Fruit fly (Drosophila melanogaster) whole organism, prepupa: ENCODE measurements around the gene Dph2.

Source experiments
- Blimp-1 ChIP-seq: fragments of 200-800 bp; sonication (Bioruptor generic); optimal IDR thresholded peaks from 3 replicates; lab custom pipeline; 2017; ENCODE audit warnings: missing biosample characterization, missing genetic modification characterization, mild to moderate bottlenecking, moderate library complexity, missing genetic modification reagents
- CG15336 ChIP-seq: fragments of 200-800 bp; sonication (Bioruptor generic); IDR thresholded peaks from 2 replicates; pipeline ENCODE4 v1.3.6; 2022; ENCODE audit warnings: missing biosample characterization, missing genetic modification characterization
- CG1621 ChIP-seq: fragments of 200-800 bp; sonication (Bioruptor generic); optimal IDR thresholded peaks from 3 replicates; lab custom pipeline; 2018; ENCODE audit warnings: missing biosample characterization, mild to moderate bottlenecking, missing genetic modification characterization
- CG3032 ChIP-seq: fragments of 200-800 bp; optimal IDR thresholded peaks from 2 replicates; lab custom pipeline; 2019; ENCODE audit warnings: missing biosample characterization, mild to moderate bottlenecking, missing genetic modification characterization, moderate library complexity
- CG32006 ChIP-seq: fragments of 200-800 bp; sonication (Bioruptor generic); optimal IDR thresholded peaks from 3 replicates; lab custom pipeline; 2017; ENCODE audit warnings: missing biosample characterization, mild to moderate bottlenecking, missing genetic modification characterization
- CG34406 ChIP-seq: fragments of 200-800 bp; sonication (Bioruptor generic); optimal IDR thresholded peaks from 3 replicates; lab custom pipeline; 2016; ENCODE audit warnings: missing biosample characterization, missing genetic modification characterization
- CG3919 ChIP-seq: fragments of 200-800 bp; sonication (Bioruptor generic); optimal IDR thresholded peaks from 3 replicates; lab custom pipeline; 2016; ENCODE audit warnings: missing biosample characterization, missing genetic modification characterization
- CG6163 ChIP-seq: fragments of 200-800 bp; sonication (Bioruptor generic); IDR thresholded peaks from 3 replicates; pipeline ENCODE4 v1.3.6; 2022; ENCODE audit warnings: missing biosample characterization, missing genetic modification characterization
- CG6276 ChIP-seq: fragments of 200-800 bp; sonication (Bioruptor generic); optimal IDR thresholded peaks from 2 replicates; lab custom pipeline; 2017; ENCODE audit warnings: missing biosample characterization, mild to moderate bottlenecking, missing genetic modification characterization
- CG6854 ChIP-seq: fragments of 200-800 bp; sonication (Bioruptor generic); optimal IDR thresholded peaks from 2 replicates; lab custom pipeline; 2017; ENCODE audit warnings: missing biosample characterization, mild to moderate bottlenecking, missing genetic modification characterization
- CG8319 ChIP-seq: fragments of 200-800 bp; sonication (Bioruptor generic); optimal IDR thresholded peaks from 3 replicates; lab custom pipeline; 2016; ENCODE audit warnings: missing biosample characterization, missing genetic modification characterization
- CG8632 ChIP-seq: fragments of 200-800 bp; sonication (Bioruptor generic); optimal IDR thresholded peaks from 3 replicates; lab custom pipeline; 2016; ENCODE audit warnings: missing biosample characterization, missing genetic modification characterization
- CG9139 ChIP-seq: fragments of 200-800 bp; sonication (Bioruptor generic); optimal IDR thresholded peaks from 3 replicates; lab custom pipeline; 2017; ENCODE audit warnings: missing biosample characterization, mild to moderate bottlenecking, missing genetic modification characterization
- Eip75B ChIP-seq: fragments of 200-800 bp; sonication (Bioruptor generic); optimal IDR thresholded peaks from 3 replicates; lab custom pipeline; 2016; ENCODE audit warnings: missing biosample characterization, missing genetic modification characterization
- Eip78C ChIP-seq: fragments of 200-800 bp; sonication (Bioruptor generic); peaks from one replicate; lab custom pipeline; 2016; ENCODE audit warnings: missing biosample characterization, missing genetic modification characterization
- Eip93F ChIP-seq: fragments of 200-800 bp; sonication (Bioruptor generic); optimal IDR thresholded peaks from 2 replicates; lab custom pipeline; 2016; ENCODE audit warnings: missing biosample characterization, mild to moderate bottlenecking, missing genetic modification characterization
- Ets21C ChIP-seq: fragments of 200-800 bp; sonication (Bioruptor generic); optimal IDR thresholded peaks from 3 replicates; lab custom pipeline; 2016; ENCODE audit warnings: missing biosample characterization, missing genetic modification characterization
- Hr38 ChIP-seq: sonication (Bioruptor generic); optimal IDR thresholded peaks from 2 replicates; lab custom pipeline; 2016; ENCODE audit warnings: missing biosample characterization, missing genetic modification characterization
- Hr39 ChIP-seq: fragments of 200-800 bp; sonication (Bioruptor generic); optimal IDR thresholded peaks from 2 replicates; lab custom pipeline; 2016; ENCODE audit warnings: missing biosample characterization, missing genetic modification characterization
- Met ChIP-seq: fragments of 200-800 bp; sonication (Bioruptor generic); optimal IDR thresholded peaks from 3 replicates; lab custom pipeline; 2016; ENCODE audit warnings: missing biosample characterization, missing genetic modification characterization
- Sox102F ChIP-seq: fragments of 200-800 bp; sonication (Bioruptor generic); optimal IDR thresholded peaks from 2 replicates; lab custom pipeline; 2016; ENCODE audit warnings: missing biosample characterization, mild to moderate bottlenecking, missing genetic modification characterization
- Sox14 ChIP-seq: fragments of 200-800 bp; sonication (Bioruptor generic); optimal IDR thresholded peaks from 3 replicates; lab custom pipeline; 2016; ENCODE audit warnings: missing biosample characterization, missing genetic modification characterization
- Sox15 ChIP-seq: fragments of 200-800 bp; sonication (Bioruptor generic); optimal IDR thresholded peaks from 3 replicates; lab custom pipeline; 2016; ENCODE audit warnings: missing biosample characterization, missing genetic modification characterization
- achi ChIP-seq: fragments of 200-800 bp; sonication (Bioruptor generic); optimal IDR thresholded peaks from 3 replicates; lab custom pipeline; 2016; ENCODE audit warnings: missing biosample characterization, missing genetic modification characterization
- cyc ChIP-seq: fragments of 200-800 bp; sonication (Bioruptor generic); optimal IDR thresholded peaks from 3 replicates; lab custom pipeline; 2016; ENCODE audit warnings: missing biosample characterization, missing genetic modification characterization
- dsx ChIP-seq: fragments of 200-800 bp; optimal IDR thresholded peaks from 3 replicates; lab custom pipeline; 2019; ENCODE audit warnings: missing biosample characterization, mild to moderate bottlenecking, missing genetic modification characterization, moderate library complexity; ENCODE audit not compliant: poor library complexity, severe bottlenecking
- eg ChIP-seq: fragments of 200-800 bp; sonication (Bioruptor generic); IDR thresholded peaks from 3 replicates; pipeline ENCODE4 v1.3.6; 2022; ENCODE audit warnings: missing biosample characterization, missing genetic modification characterization
- esn ChIP-seq: fragments of 200-800 bp; sonication (Bioruptor generic); optimal IDR thresholded peaks from 2 replicates; lab custom pipeline; 2016; ENCODE audit warnings: missing biosample characterization, mild to moderate bottlenecking, missing genetic modification characterization, moderate library complexity
- lz ChIP-seq: fragments of 200-800 bp; sonication (Bioruptor generic); optimal IDR thresholded peaks from 3 replicates; lab custom pipeline; 2016; ENCODE audit warnings: missing biosample characterization, missing genetic modification characterization
- net ChIP-seq: fragments of 200-800 bp; sonication (Bioruptor generic); optimal IDR thresholded peaks from 3 replicates; lab custom pipeline; 2016; ENCODE audit warnings: missing biosample characterization, missing genetic modification characterization
- pdm3 ChIP-seq: fragments of 200-800 bp; sonication (Bioruptor generic); optimal IDR thresholded peaks from 3 replicates; lab custom pipeline; 2016; ENCODE audit warnings: missing biosample characterization, missing genetic modification characterization
- svp ChIP-seq: fragments of 200-800 bp; sonication (Bioruptor generic); peaks from one replicate; lab custom pipeline; 2016; ENCODE audit warnings: missing biosample characterization, missing genetic modification characterization
- topi ChIP-seq: fragments of 200-800 bp; sonication (Bioruptor generic); optimal IDR thresholded peaks from 3 replicates; lab custom pipeline; 2016; ENCODE audit warnings: missing biosample characterization, missing genetic modification characterization

Gene Dph2

DNA sequence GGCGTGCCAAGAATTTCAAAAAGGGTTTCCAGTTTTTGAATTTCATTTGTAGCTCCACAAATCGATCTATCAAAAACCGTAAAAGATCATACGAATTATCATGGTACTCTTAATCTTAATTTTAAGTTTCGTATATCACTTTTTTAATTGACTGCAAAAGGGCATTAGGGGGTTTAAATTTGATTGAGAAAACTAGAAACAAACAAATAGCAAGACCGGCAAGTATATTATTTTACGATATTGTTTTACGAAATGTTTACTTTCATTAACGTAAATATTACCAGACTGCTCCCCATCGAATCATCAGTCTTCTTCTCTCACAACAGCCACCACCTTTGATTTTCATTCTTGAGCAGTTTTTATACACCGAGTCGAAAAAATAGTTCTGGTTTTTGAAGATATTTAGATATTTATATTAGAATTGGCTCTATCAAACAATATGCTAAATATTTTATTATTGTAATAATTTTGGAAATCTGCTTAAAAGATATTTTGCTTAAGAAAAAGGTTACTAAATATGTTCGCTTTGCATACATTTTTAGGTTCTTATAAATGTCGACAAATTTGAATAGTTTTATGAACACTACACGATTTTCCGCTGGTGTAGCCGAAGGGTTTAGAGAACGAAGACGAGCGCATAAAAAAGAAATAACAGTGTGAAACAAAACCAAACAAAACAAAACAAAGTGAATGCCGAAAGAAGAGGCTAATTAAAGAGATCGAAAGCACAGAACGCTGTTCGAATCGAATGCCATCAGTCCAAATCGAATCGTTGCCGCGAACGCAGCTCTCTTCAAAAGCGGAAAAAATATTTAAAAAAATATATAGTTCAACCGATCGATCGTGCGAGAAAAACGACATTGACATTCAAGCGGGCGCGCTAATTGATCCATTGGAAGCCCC is 24.4 kb upstream of the Dph2 start, which contains the start of gene Sdr (continued):
- TF ChIP-seq CG9139 (GFP tag; lab: Kevin White, UChicago), result no peak
- TF ChIP-seq CG1621, result no peak
- peak; percentile 50 for TF ChIP-seq dsx (GFP tag; lab: Kevin White, UChicago)
- TF ChIP-seq Sox102F (GFP tag; lab: Kevin White, UChicago), result peak; percentile 29
- no peak for TF ChIP-seq Eip93F (GFP tag; lab: Kevin White, UChicago)
- peak; percentile 22 for TF ChIP-seq pdm3 (GFP tag; lab: Kevin White, UChicago)
- peak; percentile 73 for TF ChIP-seq topi
- TF ChIP-seq achi (GFP tag; lab: Kevin White, UChicago), result peak; percentile 34
- TF ChIP-seq Ets21C (GFP tag; lab: Kevin White, UChicago), result peak; percentile 15
- peak; percentile 48 for TF ChIP-seq lz
- peak; percentile 23 for TF ChIP-seq CG34406 (GFP tag; lab: Kevin White, UChicago)
- no peak for TF ChIP-seq Hr38 (GFP tag; lab: Kevin White, UChicago)
- TF ChIP-seq CG6854 (GFP tag; lab: Kevin White, UChicago), result no peak
- peak; percentile 49 for TF ChIP-seq CG8632 (GFP tag; lab: Kevin White, UChicago)
- TF ChIP-seq net (GFP tag; lab: Kevin White, UChicago), result peak; percentile 12
- TF ChIP-seq CG6276, result no peak
- TF ChIP-seq CG8319 (GFP tag; lab: Kevin White, UChicago), result no peak
- 0 out of 2 replicates have a peak, but pooled peaks have one; percentile 9 for TF ChIP-seq CG15336
- peak; percentile 61; the same call in 2 of the 3 replicates for TF ChIP-seq eg (GFP tag; lab: Robert Waterston, UW)
- TF ChIP-seq CG32006 (GFP tag; lab: Kevin White, UChicago), result peak; percentile 13

DNA sequence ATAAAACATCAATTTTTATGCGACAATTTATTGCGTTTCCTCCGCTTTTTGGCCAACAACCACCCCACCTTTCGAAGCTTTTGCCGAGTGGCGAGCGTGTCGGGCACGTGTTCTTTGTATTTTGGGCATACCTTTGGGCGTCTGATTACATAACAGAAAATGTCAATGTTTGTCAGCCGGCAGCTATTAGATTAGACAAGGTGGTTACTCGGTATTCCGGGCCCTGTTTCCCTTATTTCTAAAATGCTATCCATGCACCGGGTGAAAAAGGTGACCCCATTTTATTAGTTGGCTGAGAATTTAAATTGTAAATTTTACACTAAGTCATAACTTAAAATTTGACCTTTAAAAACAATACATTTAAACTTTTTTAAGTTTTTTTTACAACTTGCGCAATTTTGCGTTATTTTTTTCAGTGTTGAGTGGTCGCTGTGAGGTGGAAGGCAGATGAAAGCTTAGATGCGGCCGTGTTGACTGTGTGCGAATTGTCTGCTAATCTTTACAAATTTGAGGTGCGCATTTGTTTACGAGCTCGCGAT is 18.8 kb upstream of the Dph2 start:
- TF ChIP-seq pdm3 (GFP tag; lab: Kevin White, UChicago), result no peak
- no peak for TF ChIP-seq eg (GFP tag; lab: Robert Waterston, UW)
- no peak for TF ChIP-seq esn (GFP tag; lab: Kevin White, UChicago)
- TF ChIP-seq topi, result no peak

DNA sequence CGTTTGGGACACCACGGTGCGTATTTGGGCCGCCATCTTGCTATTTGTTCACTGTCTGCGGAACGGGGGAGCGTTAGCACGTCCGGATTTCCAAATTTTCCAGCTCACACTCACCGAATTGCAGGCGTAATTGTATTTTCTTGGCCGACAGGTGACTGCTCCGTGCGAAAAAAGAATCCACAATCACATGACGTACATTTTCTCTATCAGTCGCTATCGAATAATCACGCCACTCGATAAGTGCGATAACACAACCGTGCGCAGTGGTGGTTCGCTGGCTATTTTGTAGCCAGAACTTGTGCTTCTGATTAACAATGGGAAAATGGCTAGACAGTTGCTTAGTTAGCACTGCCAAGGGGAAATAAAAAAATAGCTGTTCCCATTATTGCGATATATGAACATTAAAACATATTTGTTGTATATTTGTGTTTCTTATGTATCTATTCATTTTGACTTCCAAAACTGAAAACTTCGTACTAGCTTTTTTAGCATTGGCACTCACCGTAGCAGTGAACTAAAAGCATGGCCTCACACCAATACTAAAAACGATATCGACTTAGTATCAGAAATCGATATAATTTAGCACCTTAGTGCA is 10.2 kb upstream of the Dph2 start, which contains the start of gene VhaPPA1-1:
VhaPPA1-1 (minus strand) TSS at position 225 of the 595 bp plus-strand sequence.
- TF ChIP-seq Eip75B (peak; percentile 12), lz (peak; percentile 18), CG15336 (0 out of 2 replicates have a peak, but pooled peaks have one; percentile 40), topi (peak; percentile 19), esn (GFP tag; lab: Kevin White, UChicago) (peak; percentile 8), svp (GFP tag; lab: Kevin White, UChicago) (peak; percentile 68), Sox14 (GFP tag; lab: Kevin White, UChicago) (peak; percentile 59), Eip78C (GFP tag; lab: Kevin White, UChicago) (peak; percentile 39), Eip93F (GFP tag; lab: Kevin White, UChicago) (no peak), Ets21C (GFP tag; lab: Kevin White, UChicago) (no peak)
- TF ChIP-seq, all 60 proteins: peak for 8

DNA sequence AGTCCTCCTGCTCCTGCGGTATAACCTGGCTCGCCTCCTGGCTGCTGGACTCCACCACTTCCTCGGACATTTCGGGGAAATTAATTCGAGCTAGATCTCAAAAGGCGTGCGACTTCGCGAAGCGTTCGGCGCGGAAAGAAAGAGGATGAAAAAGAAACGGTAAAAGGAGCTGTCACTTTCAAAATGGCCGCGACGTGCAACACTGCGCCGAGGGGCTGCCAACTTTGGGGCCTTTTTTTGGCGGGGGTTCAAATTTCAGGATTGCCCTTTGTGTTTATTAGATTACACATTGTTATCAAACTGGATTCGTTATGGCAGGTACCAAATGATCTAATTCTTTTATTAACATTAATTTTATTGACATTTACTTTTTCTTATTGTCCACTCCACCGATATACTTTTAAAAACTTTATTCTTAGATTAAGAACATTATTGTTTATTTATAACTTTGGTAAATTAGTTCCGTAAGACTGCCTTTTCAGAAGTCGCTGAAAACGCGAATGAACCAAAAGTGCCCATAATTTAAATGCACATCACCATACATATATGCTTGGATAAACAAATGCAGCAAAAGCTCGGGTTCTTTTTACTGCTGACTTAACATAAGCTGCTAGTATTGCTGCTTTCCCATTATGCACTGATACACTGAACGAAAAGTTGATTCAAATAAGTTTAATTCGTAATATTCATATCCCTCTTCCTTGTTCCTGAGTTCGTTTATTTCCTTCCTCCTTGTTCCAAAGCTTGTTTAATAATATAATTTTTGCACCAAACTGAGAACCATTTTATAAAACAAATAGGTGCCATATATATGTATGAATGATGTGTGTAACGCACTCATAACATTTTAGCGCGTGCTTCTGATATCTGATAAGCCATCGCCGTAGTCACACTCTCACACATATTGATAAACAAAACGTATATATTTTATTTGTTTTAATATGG is 7.9 kb upstream of the Dph2 start, which contains the start of gene RpS5b:
RpS5b (minus strand) TSS at position 156 of the 945 bp plus-strand sequence.
- no peak for TF ChIP-seq Hr39 (GFP tag; lab: Kevin White, UChicago)
- peak; percentile 12 for TF ChIP-seq CG3919
- peak; percentile 58 for TF ChIP-seq Eip78C (GFP tag; lab: Kevin White, UChicago)
- 0 out of 3 replicates have a peak, but pooled peaks have one; percentile 18 for TF ChIP-seq CG6163 (GFP tag; lab: Robert Waterston, UW)
- no peak for TF ChIP-seq CG3032 (tag; lab: Kevin White, UChicago)
- peak; percentile 11 for TF ChIP-seq cyc (GFP tag; lab: Kevin White, UChicago)
- no peak for TF ChIP-seq Sox15 (GFP tag; lab: Kevin White, UChicago)
- peak; percentile 19 for TF ChIP-seq Sox14 (GFP tag; lab: Kevin White, UChicago)
- TF ChIP-seq svp (GFP tag; lab: Kevin White, UChicago), result peak; percentile 34
- TF ChIP-seq Blimp-1, result peak; percentile 61
- TF ChIP-seq CG8632 (GFP tag; lab: Kevin White, UChicago), result no peak
- TF ChIP-seq CG6854 (GFP tag; lab: Kevin White, UChicago), result peak; percentile 5
- TF ChIP-seq achi (GFP tag; lab: Kevin White, UChicago), result peak; percentile 98
- TF ChIP-seq Met (GFP tag; lab: Kevin White, UChicago), result peak; percentile 28
